Worm (Caenorhabditis elegans) whole organism, L2 larva: ENCODE data around the gene lst-2.
A peak's percentile ranks its signal among the peaks of the same experiment; 100 is the strongest.

Experiments used
- C34F6.9 ChIP-seq: fragments of 150-350 bp; optimal IDR thresholded peaks from 2 replicates; lab custom pipeline; 2014; ENCODE audit warnings: missing biosample characterization, missing genetic modification characterization
- F13H6.1 ChIP-seq: sonication (generic microtip); optimal IDR thresholded peaks from 2 replicates; lab custom pipeline; 2016; ENCODE audit warnings: missing genetic modification characterization, missing compliant biosample characterization
- R02D3.7 ChIP-seq: fragments of 150-350 bp; optimal IDR thresholded peaks from 2 replicates; lab custom pipeline; 2014; ENCODE audit warnings: missing biosample characterization, missing genetic modification characterization
- Y55F3AM.14 ChIP-seq: fragments of 200-800 bp; sonication (Bioruptor generic); optimal IDR thresholded peaks from 2 replicates; lab custom pipeline; 2018; ENCODE audit warnings: mild to moderate bottlenecking, missing genetic modification characterization, missing compliant biosample characterization
- ZK546.5 ChIP-seq: sonication (generic microtip); optimal IDR thresholded peaks from 2 replicates; lab custom pipeline; 2017; ENCODE audit warnings: missing biosample characterization, missing genetic modification characterization
- alr-1 ChIP-seq: fragments of 150-350 bp; optimal IDR thresholded peaks from 2 replicates; lab custom pipeline; 2014; ENCODE audit warnings: missing biosample characterization, missing genetic modification characterization
- aly-2 ChIP-seq: fragments of 150-350 bp; optimal IDR thresholded peaks from 2 replicates; lab custom pipeline; 2014; ENCODE audit warnings: missing biosample characterization, missing genetic modification characterization
- ama-1 ChIP-seq: fragments of 150-350 bp; optimal IDR thresholded peaks from 2 replicates; lab custom pipeline; 2018; ENCODE audit warnings: inconsistent platforms
- blmp-1 ChIP-seq: sonication (generic microtip); optimal IDR thresholded peaks from 2 replicates; lab custom pipeline; 2017; ENCODE audit warnings: missing genetic modification characterization, mild to moderate bottlenecking, missing compliant biosample characterization, antibody characterized with exemption, moderate library complexity; ENCODE audit not compliant: insufficient read depth
- ceh-16 ChIP-seq: fragments of 150-350 bp; optimal IDR thresholded peaks from 2 replicates; lab custom pipeline; 2014; ENCODE audit warnings: missing biosample characterization, missing genetic modification characterization
- crh-2 ChIP-seq: sonication (generic microtip); optimal IDR thresholded peaks from 2 replicates; lab custom pipeline; 2017; ENCODE audit warnings: missing biosample characterization, missing genetic modification characterization
- dmd-4 ChIP-seq: sonication (generic microtip); optimal IDR thresholded peaks from 2 replicates; lab custom pipeline; 2017; ENCODE audit warnings: missing biosample characterization, missing genetic modification characterization
- egl-27 ChIP-seq: sonication (generic microtip); optimal IDR thresholded peaks from 3 replicates; lab custom pipeline; 2017; ENCODE audit warnings: missing biosample characterization, missing genetic modification reagents, missing genetic modification characterization
- elt-3 ChIP-seq: sonication (generic microtip); optimal IDR thresholded peaks from 2 replicates; lab custom pipeline; 2017; ENCODE audit warnings: missing biosample characterization, missing genetic modification characterization
- fos-1 ChIP-seq: fragments of 150-350 bp; optimal IDR thresholded peaks from 2 replicates; lab custom pipeline; 2014; ENCODE audit warnings: missing biosample characterization, missing genetic modification characterization
- lin-39 ChIP-seq: fragments of 150-350 bp; optimal IDR thresholded peaks from 2 replicates; lab custom pipeline; 2014; ENCODE audit warnings: missing biosample characterization, missing genetic modification reagents, missing genetic modification characterization
- mab-5 ChIP-seq: fragments of 150-350 bp; optimal IDR thresholded peaks from 2 replicates; lab custom pipeline; 2014; ENCODE audit warnings: missing biosample characterization, missing genetic modification characterization
- mdl-1 ChIP-seq, 2 experiments: fragments of 150-350 bp in 1 of 2; sonication (generic microtip) in 1 of 2; optimal IDR thresholded peaks; 2 replicates each; lab custom pipeline; 2017; ENCODE audit warnings: missing biosample characterization in 2 of 2, missing genetic modification characterization in 2 of 2
- nhr-10 ChIP-seq: sonication (generic microtip); optimal IDR thresholded peaks from 2 replicates; lab custom pipeline; 2017; ENCODE audit warnings: missing biosample characterization, missing genetic modification characterization
- nhr-11 ChIP-seq: fragments of 150-350 bp; optimal IDR thresholded peaks from 2 replicates; lab custom pipeline; 2014; ENCODE audit warnings: missing biosample characterization, missing genetic modification characterization
- nhr-129 ChIP-seq: fragments of 150-350 bp; optimal IDR thresholded peaks from 2 replicates; lab custom pipeline; 2014; ENCODE audit warnings: missing biosample characterization, missing genetic modification characterization
- nhr-21 ChIP-seq: fragments of 150-350 bp; optimal IDR thresholded peaks from 2 replicates; lab custom pipeline; 2014; ENCODE audit warnings: missing biosample characterization, missing genetic modification characterization
- nhr-23 ChIP-seq: fragments of 150-350 bp; optimal IDR thresholded peaks from 2 replicates; lab custom pipeline; 2014; ENCODE audit warnings: missing biosample characterization, missing genetic modification reagents, missing genetic modification characterization
- nhr-237 ChIP-seq: fragments of 150-350 bp; optimal IDR thresholded peaks from 2 replicates; lab custom pipeline; 2014; ENCODE audit warnings: missing biosample characterization, missing genetic modification characterization
- nhr-25 ChIP-seq: fragments of 150-350 bp; sonication (generic microtip); optimal IDR thresholded peaks from 3 replicates; lab custom pipeline; 2014; ENCODE audit warnings: missing biosample characterization, missing genetic modification characterization
- nhr-6 ChIP-seq: fragments of 150-350 bp; optimal IDR thresholded peaks from 2 replicates; lab custom pipeline; 2014; ENCODE audit warnings: missing biosample characterization, missing genetic modification characterization
- nhr-77 ChIP-seq: fragments of 150-350 bp; optimal IDR thresholded peaks from 2 replicates; lab custom pipeline; 2014; ENCODE audit warnings: missing biosample characterization, missing genetic modification characterization
- peb-1 ChIP-seq: fragments of 150-350 bp; optimal IDR thresholded peaks from 2 replicates; lab custom pipeline; 2014; ENCODE audit warnings: missing biosample characterization, missing genetic modification characterization
- sem-4 ChIP-seq: fragments of 150-350 bp; optimal IDR thresholded peaks from 2 replicates; lab custom pipeline; 2014; ENCODE audit warnings: missing biosample characterization, missing genetic modification reagents, missing genetic modification characterization
- sma-9 ChIP-seq, 2 experiments: fragments of 150-350 bp in 1 of 2; sonication (generic microtip) in 1 of 2; optimal IDR thresholded peaks; 2 replicates each; lab custom pipeline; 2014 to 2016; ENCODE audit warnings: missing genetic modification characterization in 2 of 2, mild to moderate bottlenecking in 1 of 2, missing biosample characterization in 1 of 2, missing compliant biosample characterization in 1 of 2, missing genetic modification reagents in 1 of 2, moderate library complexity in 1 of 2
- snpc-4 ChIP-seq: fragments of 150-350 bp; optimal IDR thresholded peaks from 2 replicates; lab custom pipeline; 2014; ENCODE audit warnings: missing biosample characterization, missing genetic modification characterization
- unc-55 ChIP-seq: fragments of 150-350 bp; sonication (generic microtip); optimal IDR thresholded peaks from 3 replicates; lab custom pipeline; 2014; ENCODE audit warnings: missing biosample characterization, missing genetic modification reagents, missing genetic modification characterization
- zag-1 ChIP-seq: fragments of 150-350 bp; optimal IDR thresholded peaks from 2 replicates; lab custom pipeline; 2014; ENCODE audit warnings: missing biosample characterization, missing genetic modification characterization
- ztf-1 ChIP-seq: fragments of 200-800 bp; sonication (Bioruptor generic); conservative IDR thresholded peaks from 2 replicates; pipeline ENCODE4 v1.3.6; 2022; ENCODE audit warnings: missing genetic modification characterization, missing compliant biosample characterization

The lst-2 gene

DNA sequence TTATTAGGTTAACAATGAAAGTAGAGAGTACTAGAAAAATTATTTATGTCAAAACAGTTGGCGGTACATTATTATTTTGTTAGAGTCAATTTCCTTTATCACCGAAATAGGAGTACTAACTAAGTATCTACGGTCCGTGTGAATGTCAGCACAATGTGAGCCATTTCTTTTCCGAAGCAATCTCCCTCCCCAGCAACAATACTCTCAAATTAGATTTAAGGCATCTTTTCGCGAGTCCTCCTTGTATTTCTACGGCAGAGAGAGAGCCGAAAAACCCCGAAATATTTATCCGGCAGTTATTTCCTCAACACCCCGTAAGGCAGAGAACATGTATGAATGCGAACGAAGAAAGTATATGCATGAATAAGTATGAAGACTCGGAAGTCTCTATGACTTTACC lies 32.1 kb upstream of the lst-2 start:
- TF ChIP-seq snpc-4: no peak
- TF ChIP-seq alr-1: no peak
- TF ChIP-seq nhr-25 (tag; lab: Kevin White, UChicago): no peak
- no peak for TF ChIP-seq sem-4 (tag; lab: Kevin White, UChicago)
- no peak for TF ChIP-seq C34F6.9 (tag; lab: Kevin White, UChicago)
- TF ChIP-seq blmp-1 (tag; lab: Kevin White, UChicago): no peak
- no peak for TF ChIP-seq ZK546.5 (tag; lab: Kevin White, UChicago)
- no peak for TF ChIP-seq peb-1 (tag; lab: Kevin White, UChicago)
- TF ChIP-seq egl-27 (tag; lab: Kevin White, UChicago): no peak
- TF ChIP-seq crh-2 (tag; lab: Kevin White, UChicago): no peak
- no peak for TF ChIP-seq fos-1 (tag; lab: Kevin White, UChicago)
- TF ChIP-seq ztf-1 (GFP tag; lab: Robert Waterston, UW): no peak
- TF ChIP-seq nhr-77 (tag; lab: Kevin White, UChicago): no peak
- no peak for TF ChIP-seq elt-3 (tag; lab: Kevin White, UChicago)
- TF ChIP-seq ceh-16 (tag; lab: Kevin White, UChicago): no peak
- no peak for TF ChIP-seq nhr-11 (tag; lab: Kevin White, UChicago)
- TF ChIP-seq zag-1 (tag; lab: Kevin White, UChicago): no peak

DNA sequence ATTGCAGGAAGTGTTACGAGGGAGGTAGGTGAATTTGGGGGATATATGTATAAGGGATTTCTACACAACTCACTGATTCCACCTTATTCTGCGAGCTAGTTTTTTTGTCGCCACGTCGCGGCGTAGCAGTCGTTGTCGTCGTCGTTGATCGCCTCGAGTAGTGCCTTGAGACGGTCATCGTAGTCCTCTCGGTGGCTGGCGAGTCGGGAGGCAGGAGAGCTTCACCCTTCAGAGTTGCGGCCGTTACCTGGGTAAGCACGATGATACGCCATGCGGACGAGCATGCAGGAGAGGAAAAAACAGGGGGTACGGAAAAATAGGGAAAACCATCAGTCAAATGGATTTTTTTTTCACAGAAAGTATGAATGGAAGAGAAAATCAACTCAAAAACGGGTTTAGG lies 30.0 kb upstream of the lst-2 start:
- TF ChIP-seq lin-39: no peak
- no peak for TF ChIP-seq ztf-1 (GFP tag; lab: Robert Waterston, UW)
- no peak for TF ChIP-seq C34F6.9 (tag; lab: Kevin White, UChicago)
- no peak for TF ChIP-seq sem-4 (tag; lab: Kevin White, UChicago)
- no peak for TF ChIP-seq alr-1
- TF ChIP-seq blmp-1 (tag; lab: Kevin White, UChicago): no peak
- no peak for TF ChIP-seq nhr-25 (tag; lab: Kevin White, UChicago)
- TF ChIP-seq aly-2 (tag; lab: Kevin White, UChicago): no peak
- no peak for TF ChIP-seq F13H6.1 (tag; lab: Kevin White, UChicago)
- no peak for TF ChIP-seq fos-1 (tag; lab: Kevin White, UChicago)

DNA sequence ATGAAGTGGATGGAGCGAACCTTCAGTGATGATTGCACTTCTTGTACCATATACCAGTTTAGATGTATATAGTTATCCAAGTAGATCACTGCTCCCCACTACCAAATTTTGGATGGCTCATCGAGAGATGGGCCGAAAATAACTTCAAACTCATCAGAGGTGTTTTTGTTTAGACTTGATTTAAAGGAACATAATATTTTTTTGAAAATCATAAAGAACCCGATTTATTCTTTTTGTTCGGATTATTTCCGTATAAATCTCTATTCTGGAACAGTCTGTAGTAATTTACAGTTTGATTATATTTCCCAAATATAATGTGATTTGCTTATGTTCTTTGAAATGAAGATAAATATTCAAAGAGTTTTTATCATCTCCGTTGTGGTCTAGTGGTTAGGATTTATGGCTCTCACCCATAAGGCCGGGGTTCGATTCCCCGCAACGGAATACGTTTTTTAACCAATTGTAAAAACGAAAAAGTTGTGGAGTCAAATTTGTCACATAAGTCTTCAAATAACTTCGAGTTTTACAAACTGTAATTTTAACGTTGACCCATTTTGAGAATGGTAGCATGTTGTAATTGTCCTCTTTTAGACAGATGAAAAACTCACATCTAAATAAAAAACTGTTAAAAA lies 27.2 kb upstream of the lst-2 start:
- TF ChIP-seq nhr-6 (tag; lab: Kevin White, UChicago): no peak
- TF ChIP-seq snpc-4: no peak
- TF ChIP-seq dmd-4 (tag; lab: Kevin White, UChicago): no peak
- TF ChIP-seq nhr-129: no peak
- TF ChIP-seq R02D3.7 (tag; lab: Kevin White, UChicago): no peak
- TF ChIP-seq nhr-237 (tag; lab: Kevin White, UChicago): no peak
- no peak for TF ChIP-seq lin-39
- TF ChIP-seq, all 48 proteins: peak for 0

DNA sequence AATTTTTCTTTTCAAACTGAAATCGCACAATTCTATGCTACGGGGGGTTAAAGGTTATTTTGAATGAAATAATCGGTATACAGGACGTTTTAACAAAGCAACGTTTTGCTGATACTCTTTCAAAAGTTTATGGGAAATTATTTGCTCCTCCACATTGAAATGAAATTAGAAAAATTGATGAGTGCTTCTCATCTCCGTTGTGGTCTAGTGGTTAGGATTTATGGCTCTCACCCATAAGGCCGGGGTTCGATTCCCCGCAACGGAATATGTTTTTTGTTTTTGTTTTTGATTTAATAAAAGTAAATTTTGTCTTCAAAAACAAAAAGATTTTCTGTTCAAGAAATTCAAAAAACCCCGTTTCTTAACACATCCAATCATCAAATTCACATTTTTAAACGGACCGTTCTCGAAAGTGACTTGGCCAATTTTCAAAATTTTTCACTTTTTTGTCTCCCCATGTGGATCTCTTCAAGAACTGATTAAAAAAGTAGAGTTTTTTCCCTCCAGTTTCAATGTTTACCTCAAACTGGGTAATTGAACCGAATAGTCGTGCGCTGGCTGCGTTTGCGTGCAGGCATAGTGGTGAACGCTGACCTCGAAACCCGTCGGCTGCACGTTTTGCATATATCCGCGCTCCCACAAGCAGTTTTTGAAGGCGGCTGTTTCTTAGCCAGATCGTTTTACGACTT lies 26.6 kb upstream of the lst-2 start:
- TF ChIP-seq nhr-21 (tag; lab: Kevin White, UChicago): no peak
- no peak for TF ChIP-seq nhr-6 (tag; lab: Kevin White, UChicago)
- no peak for TF ChIP-seq egl-27 (tag; lab: Kevin White, UChicago)
- TF ChIP-seq ama-1: no peak
- no peak for TF ChIP-seq lin-39
- no peak for TF ChIP-seq blmp-1 (tag; lab: Kevin White, UChicago)
- TF ChIP-seq, all 48 proteins: peak for 0

DNA sequence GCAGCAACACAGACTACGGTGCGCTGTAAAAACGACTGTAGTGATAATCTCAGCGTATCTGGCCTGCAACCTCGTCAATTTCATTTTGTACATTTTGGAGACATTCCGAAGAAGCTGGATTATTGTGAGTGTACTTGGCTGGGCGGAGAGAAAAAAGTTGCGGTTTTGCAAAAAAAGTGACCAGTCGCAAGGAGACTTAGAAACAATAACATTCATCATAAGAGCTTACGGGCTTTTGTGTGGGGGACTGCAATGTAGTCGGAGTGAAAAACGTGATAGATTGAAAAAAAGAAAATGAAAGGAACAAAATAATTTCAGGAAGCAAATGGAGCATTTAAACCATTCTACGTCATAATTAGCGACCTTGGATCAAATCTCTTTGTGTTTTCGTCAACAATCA lies 25.3 kb upstream of the lst-2 start:
- peak; percentile 52 for TF ChIP-seq unc-55
- TF ChIP-seq C34F6.9 (tag; lab: Kevin White, UChicago): no peak
- TF ChIP-seq zag-1 (tag; lab: Kevin White, UChicago): peak; percentile 22
- TF ChIP-seq blmp-1 (tag; lab: Kevin White, UChicago): no peak
- TF ChIP-seq mab-5 (tag; lab: Kevin White, UChicago): peak; percentile 76

DNA sequence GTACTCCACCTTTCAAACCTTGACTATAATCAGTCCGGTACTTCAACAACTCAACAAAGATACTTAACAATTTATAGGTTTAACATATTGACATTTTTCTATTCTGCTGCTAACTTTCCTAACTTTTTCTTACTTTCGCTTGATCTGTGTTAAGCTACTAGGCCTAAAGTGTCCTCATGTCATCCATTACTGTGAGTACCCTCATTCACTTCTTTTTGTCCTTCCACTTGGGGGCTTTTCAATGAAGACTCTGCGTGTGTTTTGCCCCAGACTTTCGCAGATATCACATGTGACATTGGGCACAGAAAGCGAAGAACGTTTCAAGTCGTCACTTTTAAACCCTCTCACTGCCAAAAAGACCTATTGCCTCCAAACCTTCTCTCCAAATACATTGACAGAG lies 21.6 kb upstream of the lst-2 start:
- peak in 1 of 2 experiments; percentile 24 for TF ChIP-seq mdl-1 (tag; optimal IDR thresholded peaks at IDR 0.05; lab: Kevin White, UChicago)
- TF ChIP-seq unc-55: peak; percentile 9
- TF ChIP-seq Y55F3AM.14: no peak
- peak; percentile 8 for TF ChIP-seq zag-1 (tag; lab: Kevin White, UChicago)
- TF ChIP-seq R02D3.7 (tag; lab: Kevin White, UChicago): no peak
- TF ChIP-seq nhr-23: no peak
- peak; percentile 19 for TF ChIP-seq sma-9 (GFP tag; optimal IDR thresholded peaks at IDR 0.05; lab: Kevin White, UChicago)
- no peak for TF ChIP-seq sma-9 (tag; optimal IDR thresholded peaks at IDR 0.05; lab: Kevin White, UChicago)
- TF ChIP-seq nhr-10 (tag; lab: Kevin White, UChicago): no peak
- TF ChIP-seq nhr-77 (tag; lab: Kevin White, UChicago): no peak
- TF ChIP-seq mab-5 (tag; lab: Kevin White, UChicago): peak; percentile 44
